Worm (Caenorhabditis elegans): Measurements from ENCODE around the gene fbxa-81.
A peak's percentile ranks its signal among the peaks of the same experiment; 100 is the strongest.

Gene fbxa-81

ce11 chrX:14516560-14516959 is 25.3 kb downstream of the fbxa-81 start, which contains the start of gene D1025.10:
D1025.10 (plus strand) TSS chrX:14516860.
- TF ChIP-seq egl-27 (tag; optimal IDR thresholded peaks at IDR 0.05) (no peak), ama-1 (optimal IDR thresholded peaks at IDR 0.05) (no peak), ceh-16 (tag; optimal IDR thresholded peaks at IDR 0.05) (no peak), jun-1 (tag; optimal IDR thresholded peaks at IDR 0.05) (no peak), nhr-25 (tag; optimal IDR thresholded peaks at IDR 0.05) (no peak), nhr-23 (tag; optimal IDR thresholded peaks at IDR 0.05) (no peak), mdl-1 (tag; optimal IDR thresholded peaks at IDR 0.05) (no peak), nhr-77 (tag; optimal IDR thresholded peaks at IDR 0.05) (no peak), lin-39 (tag; optimal IDR thresholded peaks at IDR 0.05) (no peak), lsy-12 (tag; optimal IDR thresholded peaks at IDR 0.05) (no peak), R02D3.7 (tag; optimal IDR thresholded peaks at IDR 0.05) (no peak), ZK546.5 (tag; optimal IDR thresholded peaks at IDR 0.05) (no peak), zag-1 (tag; optimal IDR thresholded peaks at IDR 0.05) (no peak), elt-2 (tag; optimal IDR thresholded peaks at IDR 0.05) (no peak), nfya-1 (tag; optimal IDR thresholded peaks at IDR 0.05; ENCODE audit: insufficient read depth) (no peak)

- TF ChIP-seq nhr-12 (tag; optimal IDR thresholded peaks at IDR 0.05) (no peak), mdl-1 (tag; optimal IDR thresholded peaks at IDR 0.05) (no peak), ceh-28 (tag; optimal IDR thresholded peaks at IDR 0.05) (no peak), elt-2 (tag; optimal IDR thresholded peaks at IDR 0.05) (peak; percentile 62), pqm-1 (tag; optimal IDR thresholded peaks at IDR 0.05) (peak; percentile 45)
Measured at ce11 chrX:14515028-14515427, 26.9 kb downstream of the fbxa-81 start, which contains the start of gene gcsh-1. gcsh-1 (minus strand) TSS chrX:14515073.

- TF ChIP-seq egl-5 (tag; optimal IDR thresholded peaks at IDR 0.05) = peak; percentile 60
- peak; percentile 37 for TF ChIP-seq lin-39 (tag; optimal IDR thresholded peaks at IDR 0.05)
- TF ChIP-seq nhr-11 (tag; optimal IDR thresholded peaks at IDR 0.05) = no peak
- TF ChIP-seq nfya-1 (tag; optimal IDR thresholded peaks at IDR 0.05; ENCODE audit: insufficient read depth) = peak; percentile 4
- TF ChIP-seq jun-1 (tag; optimal IDR thresholded peaks at IDR 0.05) = no peak
- peak; percentile 12 for TF ChIP-seq pha-4 (tag; optimal IDR thresholded peaks at IDR 0.05)
Measured at ce11 chrX:14513462-14513861, 28.4 kb downstream of the fbxa-81 start.

ce11 chrX:14512817-14513216 is 29.1 kb downstream of the fbxa-81 start, which contains the start of gene fbxa-141:
fbxa-141 (minus strand) TSS chrX:14512917.
- no peak for TF ChIP-seq elt-3 (tag; optimal IDR thresholded peaks at IDR 0.05)
- TF ChIP-seq jun-1 (tag; optimal IDR thresholded peaks at IDR 0.05) = no peak
- no peak for TF ChIP-seq nhr-25 (tag; optimal IDR thresholded peaks at IDR 0.05)
- no peak for TF ChIP-seq ZK546.5 (tag; optimal IDR thresholded peaks at IDR 0.05)
- TF ChIP-seq egl-5 (tag; optimal IDR thresholded peaks at IDR 0.05) = no peak
- no peak for TF ChIP-seq tbx-2 (tag; optimal IDR thresholded peaks at IDR 0.05)
- TF ChIP-seq ceh-28 (tag; optimal IDR thresholded peaks at IDR 0.05) = no peak
- TF ChIP-seq R02D3.7 (tag; optimal IDR thresholded peaks at IDR 0.05) = no peak
- no peak for TF ChIP-seq pha-4 (tag; optimal IDR thresholded peaks at IDR 0.05)
- TF ChIP-seq mdl-1 (tag; optimal IDR thresholded peaks at IDR 0.05) = no peak
- TF ChIP-seq skn-1 (tag; optimal IDR thresholded peaks at IDR 0.05) = no peak
- no peak for TF ChIP-seq ceh-9 (tag; optimal IDR thresholded peaks at IDR 0.05)
- TF ChIP-seq fkh-10 (GFP tag; optimal IDR thresholded peaks at IDR 0.05) = no peak

ce11 chrX:14510358-14510757 is 31.5 kb downstream of the fbxa-81 start:
- TF ChIP-seq elt-2 (tag; optimal IDR thresholded peaks at IDR 0.05) (no peak), nhr-11 (tag; optimal IDR thresholded peaks at IDR 0.05) (no peak), nhr-23 (tag; optimal IDR thresholded peaks at IDR 0.05) (no peak), pqm-1 (tag; optimal IDR thresholded peaks at IDR 0.05) (no peak), lin-39 (tag; optimal IDR thresholded peaks at IDR 0.05) (no peak), sea-2 (GFP tag; optimal IDR thresholded peaks at IDR 0.05) (no peak), lin-15B (tag; optimal IDR thresholded peaks at IDR 0.05) (no peak), eor-1 (tag; optimal IDR thresholded peaks at IDR 0.05) (no peak), nhr-12 (tag; optimal IDR thresholded peaks at IDR 0.05) (no peak), nhr-77 (tag; optimal IDR thresholded peaks at IDR 0.05) (no peak), ceh-82 (tag; optimal IDR thresholded peaks at IDR 0.05) (no peak), egl-27 (tag; optimal IDR thresholded peaks at IDR 0.05) (no peak), nhr-28 (tag; optimal IDR thresholded peaks at IDR 0.05) (no peak), unc-39 (tag; optimal IDR thresholded peaks at IDR 0.05) (no peak)

ce11 chrX:14508823-14509259 is 33.1 kb downstream of the fbxa-81 start:
- TF ChIP-seq ztf-4 (tag; optimal IDR thresholded peaks at IDR 0.05) (no peak), elt-1 (tag; optimal IDR thresholded peaks at IDR 0.05) (peak; percentile 89), ceh-16 (tag; optimal IDR thresholded peaks at IDR 0.05) (no peak), nhr-76 (tag; optimal IDR thresholded peaks at IDR 0.05) (no peak), nhr-67 (tag; optimal IDR thresholded peaks at IDR 0.05) (no peak), jun-1 (tag; optimal IDR thresholded peaks at IDR 0.05) (no peak), lin-15B (tag; optimal IDR thresholded peaks at IDR 0.05) (peak; percentile 12), daf-12 (tag; optimal IDR thresholded peaks at IDR 0.05) (no peak), unc-62 (GFP tag; optimal IDR thresholded peaks at IDR 0.05) (peak; percentile 91), snpc-4 (tag; optimal IDR thresholded peaks at IDR 0.05) (no peak), nhr-25 (tag; optimal IDR thresholded peaks at IDR 0.05) (peak; percentile 82), egl-5 (tag; optimal IDR thresholded peaks at IDR 0.05) (peak; percentile 34), egl-27 (tag; optimal IDR thresholded peaks at IDR 0.05) (peak; percentile 15), ceh-28 (tag; optimal IDR thresholded peaks at IDR 0.05) (peak; percentile 62), ZK546.5 (tag; optimal IDR thresholded peaks at IDR 0.05) (no peak), nhr-11 (tag; optimal IDR thresholded peaks at IDR 0.05) (peak; percentile 59), pha-4 (tag; optimal IDR thresholded peaks at IDR 0.05) (no peak), nhr-77 (tag; optimal IDR thresholded peaks at IDR 0.05) (no peak), nhr-237 (tag; optimal IDR thresholded peaks at IDR 0.05) (no peak), elt-2 (tag; optimal IDR thresholded peaks at IDR 0.05) (peak; percentile 13), lsy-12 (tag; optimal IDR thresholded peaks at IDR 0.05) (no peak), skn-1 (tag; optimal IDR thresholded peaks at IDR 0.05) (no peak), mdl-1 (tag; optimal IDR thresholded peaks at IDR 0.05) (no peak), nhr-12 (tag; optimal IDR thresholded peaks at IDR 0.05) (no peak)

Data from whole organism, L3 larva.